Fruit fly (Drosophila melanogaster) whole organism, embryonic: Measurements from ENCODE around the gene p23.

Experiments
- Abd-B ChIP-seq: fragments of 200-800 bp; sonication (Bioruptor generic); optimal IDR thresholded peaks from 2 replicates; lab custom pipeline; 2018; ENCODE audit warnings: missing biosample characterization, mild to moderate bottlenecking, missing genetic modification characterization, moderate library complexity
- Antp ChIP-seq: fragments of 200-800 bp; sonication (Bioruptor generic); optimal IDR thresholded peaks from 3 replicates; lab custom pipeline; 2016; ENCODE audit warnings: missing biosample characterization, missing genetic modification characterization
- Bgb ChIP-seq: fragments of 200-800 bp; sonication (Bioruptor generic); IDR thresholded peaks from 2 replicates; pipeline ENCODE4 v1.3.6; 2022; ENCODE audit warnings: missing biosample characterization, missing genetic modification characterization; ENCODE audit not compliant: partially characterized antibody
- CG10274 ChIP-seq: fragments of 200-800 bp; sonication (Bioruptor generic); optimal IDR thresholded peaks from 3 replicates; lab custom pipeline; 2017; ENCODE audit warnings: missing biosample characterization, mild to moderate bottlenecking, missing genetic modification characterization
- CG11696 ChIP-seq: fragments of 200-800 bp; sonication (Bioruptor generic); IDR thresholded peaks from 2 replicates; pipeline ENCODE4 v1.3.6; 2022; ENCODE audit warnings: missing biosample characterization, missing genetic modification characterization
- CG12299 ChIP-seq: fragments of 200-800 bp; sonication (Bioruptor generic); optimal IDR thresholded peaks from 2 replicates; lab custom pipeline; 2018; ENCODE audit warnings: missing biosample characterization, mild to moderate bottlenecking, missing genetic modification characterization
- CG12942 ChIP-seq: fragments of 200-800 bp; sonication (Bioruptor generic); optimal IDR thresholded peaks from 3 replicates; lab custom pipeline; 2016; ENCODE audit warnings: missing biosample characterization, missing genetic modification characterization
- CG14050 ChIP-seq: fragments of 200-800 bp; sonication (Bioruptor generic); IDR thresholded peaks from 3 replicates; pipeline ENCODE4 v1.3.6; 2022; ENCODE audit warnings: missing biosample characterization, missing genetic modification characterization
- CG14667 ChIP-seq: fragments of 200-800 bp; sonication (Bioruptor generic); IDR thresholded peaks from 2 replicates; pipeline ENCODE4 v1.3.6; 2022; ENCODE audit warnings: missing biosample characterization, missing genetic modification characterization
- CG1602 ChIP-seq: fragments of 200-800 bp; sonication (Bioruptor generic); optimal IDR thresholded peaks from 3 replicates; lab custom pipeline; 2016; ENCODE audit warnings: missing biosample characterization, missing genetic modification characterization
- CG1792 ChIP-seq: fragments of 200-800 bp; sonication (Bioruptor generic); optimal IDR thresholded peaks from 2 replicates; lab custom pipeline; 2016; ENCODE audit warnings: missing biosample characterization, missing genetic modification characterization
- CG2202 ChIP-seq: fragments of 200-800 bp; sonication (Bioruptor generic); optimal IDR thresholded peaks from 2 replicates; lab custom pipeline; 2018; ENCODE audit warnings: missing biosample characterization, mild to moderate bottlenecking, missing genetic modification characterization
- CG33557 ChIP-seq: fragments of 200-800 bp; sonication (Bioruptor generic); optimal IDR thresholded peaks from 2 replicates; lab custom pipeline; 2019; ENCODE audit warnings: missing biosample characterization, mild to moderate bottlenecking, missing genetic modification characterization, moderate library complexity
- CG34224 ChIP-seq: fragments of 200-800 bp; sonication (Bioruptor generic); IDR thresholded peaks from 3 replicates; pipeline ENCODE4 v1.3.6; 2022; ENCODE audit warnings: missing biosample characterization, missing genetic modification characterization; ENCODE audit not compliant: partially characterized antibody
- CG42726 ChIP-seq: fragments of 200-800 bp; sonication (Bioruptor generic); IDR thresholded peaks from 2 replicates; pipeline ENCODE4 v1.3.6; 2022; ENCODE audit warnings: missing biosample characterization, missing genetic modification characterization; ENCODE audit not compliant: partially characterized antibody
- CG6683 ChIP-seq: fragments of 200-800 bp; sonication (Bioruptor generic); optimal IDR thresholded peaks from 2 replicates; lab custom pipeline; 2017; ENCODE audit warnings: missing biosample characterization, mild to moderate bottlenecking, missing genetic modification characterization, missing genetic modification reagents
- CG7963 ChIP-seq: fragments of 200-800 bp; sonication (Bioruptor generic); IDR thresholded peaks from 3 replicates; pipeline ENCODE4 v1.3.6; 2022; ENCODE audit warnings: missing biosample characterization, missing genetic modification characterization; ENCODE audit not compliant: partially characterized antibody
- CG8924 ChIP-seq: fragments of 200-800 bp; optimal IDR thresholded peaks from 3 replicates; lab custom pipeline; 2019; ENCODE audit warnings: missing biosample characterization, mild to moderate bottlenecking, missing genetic modification characterization, moderate library complexity
- CG9609 ChIP-seq: fragments of 200-800 bp; sonication (Bioruptor generic); optimal IDR thresholded peaks from 3 replicates; lab custom pipeline; 2016; ENCODE audit warnings: missing biosample characterization, missing genetic modification characterization
- CG9797 ChIP-seq: fragments of 200-800 bp; sonication (Bioruptor generic); optimal IDR thresholded peaks from 3 replicates; lab custom pipeline; 2018; ENCODE audit warnings: missing biosample characterization, mild to moderate bottlenecking, missing genetic modification characterization
- Dfd ChIP-seq, 2 experiments: fragments of >200 bp; optimal IDR thresholded peaks; 2 replicates each; lab custom pipeline; 2017; ENCODE audit warnings: missing biosample characterization in 2 of 2, missing genetic modification characterization in 2 of 2
- Eip74EF ChIP-seq, 2 experiments: fragments of 200-800 bp in 1 of 2; fragments of >200 bp in 1 of 2; sonication (Bioruptor generic) in 1 of 2; optimal IDR thresholded peaks; 2 replicates each; lab custom pipeline; 2017 to 2019; ENCODE audit warnings: missing biosample characterization in 2 of 2, missing genetic modification characterization in 2 of 2, mild to moderate bottlenecking in 1 of 2, moderate library complexity in 1 of 2
- HLH54F ChIP-seq: fragments of 200-800 bp; sonication (Bioruptor generic); optimal IDR thresholded peaks from 3 replicates; lab custom pipeline; 2016; ENCODE audit warnings: missing biosample characterization, missing genetic modification characterization
- Lpt ChIP-seq: fragments of >200 bp; optimal IDR thresholded peaks from 2 replicates; lab custom pipeline; 2018; ENCODE audit warnings: missing biosample characterization, missing genetic modification characterization
- MBD-R2 ChIP-seq: fragments of 200-800 bp; sonication (Bioruptor generic); IDR thresholded peaks from 2 replicates; pipeline ENCODE4 v1.3.6; 2022; ENCODE audit warnings: missing biosample characterization, missing genetic modification characterization
- MTF-1 ChIP-seq: fragments of 200-800 bp; sonication (Bioruptor generic); optimal IDR thresholded peaks from 2 replicates; lab custom pipeline; 2018; ENCODE audit warnings: missing biosample characterization, mild to moderate bottlenecking, missing genetic modification characterization, borderline replicate concordance
- Med ChIP-seq: fragments of 200-800 bp; sonication (Bioruptor generic); peaks from one replicate; lab custom pipeline; 2016; ENCODE audit warnings: missing biosample characterization, missing genetic modification characterization, mild to moderate bottlenecking, inconsistent platforms, moderate library complexity
- Meics ChIP-seq: fragments of 200-800 bp; sonication (Bioruptor generic); optimal IDR thresholded peaks from 2 replicates; lab custom pipeline; 2017; ENCODE audit warnings: missing biosample characterization, mild to moderate bottlenecking, missing genetic modification characterization
- Myb ChIP-seq: fragments of 200-800 bp; sonication (Bioruptor generic); optimal IDR thresholded peaks from 2 replicates; lab custom pipeline; 2016; ENCODE audit warnings: missing biosample characterization, missing genetic modification characterization
- Oaz ChIP-seq: fragments of 200-800 bp; sonication (Bioruptor generic); IDR thresholded peaks from 2 replicates; pipeline ENCODE4 v1.3.6; 2022; ENCODE audit warnings: missing biosample characterization, missing genetic modification characterization
- Sox102F ChIP-seq: fragments of 200-800 bp; sonication (Bioruptor generic); optimal IDR thresholded peaks from 2 replicates; lab custom pipeline; 2018; ENCODE audit warnings: missing biosample characterization, mild to moderate bottlenecking, missing genetic modification characterization, moderate library complexity
- Trl ChIP-seq, 3 experiments: fragments of >200 bp in 2 of 3; fragments of 200-800 bp in 1 of 3; sonication (Bioruptor generic) in 1 of 3; optimal IDR thresholded peaks; 2 replicates in 1 of 3; 3 replicates in 2 of 3; lab custom pipeline; 2016 to 2017; ENCODE audit warnings: missing biosample characterization in 1 of 3, missing genetic modification characterization in 1 of 3
- Usf ChIP-seq: fragments of 200-800 bp; sonication (Bioruptor generic); optimal IDR thresholded peaks from 2 replicates; lab custom pipeline; 2017; ENCODE audit warnings: missing genotype, missing biosample characterization, missing genetic modification characterization
- YL-1 ChIP-seq: fragments of 200-800 bp; sonication (Bioruptor generic); optimal IDR thresholded peaks from 3 replicates; lab custom pipeline; 2017; ENCODE audit warnings: missing biosample characterization, mild to moderate bottlenecking, missing genetic modification characterization
- ara ChIP-seq: fragments of 200-800 bp; sonication (Bioruptor generic); IDR thresholded peaks from 2 replicates; pipeline ENCODE4 v1.3.6; 2022; ENCODE audit warnings: missing biosample characterization, missing genetic modification characterization
- bcd ChIP-seq: fragments of 200-800 bp; sonication (Bioruptor generic); optimal IDR thresholded peaks from 2 replicates; lab custom pipeline; 2017; ENCODE audit warnings: missing biosample characterization, mild to moderate bottlenecking, missing genetic modification characterization
- caup ChIP-seq: fragments of 200-800 bp; sonication (Bioruptor generic); optimal IDR thresholded peaks from 3 replicates; lab custom pipeline; 2017; ENCODE audit warnings: missing biosample characterization, mild to moderate bottlenecking, missing genetic modification characterization, moderate library complexity; ENCODE audit not compliant: severe bottlenecking
- ems ChIP-seq: fragments of 200-800 bp; sonication (Bioruptor generic); optimal IDR thresholded peaks from 3 replicates; lab custom pipeline; 2016; ENCODE audit warnings: missing biosample characterization, missing genetic modification characterization
- eve ChIP-seq, 2 experiments: fragments of >200 bp; optimal IDR thresholded peaks; 2 replicates each; lab custom pipeline; 2017; ENCODE audit warnings: missing biosample characterization in 2 of 2, missing genetic modification characterization in 2 of 2
- fd96Cb ChIP-seq: fragments of 200-800 bp; sonication (Bioruptor generic); optimal IDR thresholded peaks from 2 replicates; lab custom pipeline; 2018; ENCODE audit warnings: missing biosample characterization, mild to moderate bottlenecking, missing genetic modification characterization, moderate library complexity
- insv ChIP-seq, 2 experiments: fragments of 200-800 bp; sonication (Bioruptor generic); optimal IDR thresholded peaks; 3 replicates each; lab custom pipeline; 2016 to 2018; ENCODE audit warnings: missing biosample characterization in 2 of 2, missing genetic modification characterization in 2 of 2
- mam ChIP-seq: fragments of 200-800 bp; sonication (Bioruptor generic); optimal IDR thresholded peaks from 3 replicates; lab custom pipeline; 2016; ENCODE audit warnings: missing biosample characterization, missing genetic modification characterization
- otp ChIP-seq: fragments of 200-800 bp; sonication (Bioruptor generic); IDR thresholded peaks from 3 replicates; pipeline ENCODE4, ENCODE4 v1.3.6; 2022; ENCODE audit warnings: missing biosample characterization, missing genetic modification characterization
- pan ChIP-seq, 4 experiments: fragments of >200 bp in 3 of 4; fragments of 200-800 bp in 1 of 4; sonication (Bioruptor generic) in 1 of 4; optimal IDR thresholded peaks in 3 of 4; IDR thresholded peaks in 1 of 4; 2 replicates each; pipeline versions ENCODE4 v1.3.6 to Lab custom; 2017 to 2022; ENCODE audit warnings: missing biosample characterization in 2 of 4, missing genetic modification characterization in 2 of 4, mixed read lengths in 1 of 4
- pzg ChIP-seq: fragments of 200-800 bp; sonication (Bioruptor generic); optimal IDR thresholded peaks from 3 replicates; lab custom pipeline; 2018; ENCODE audit warnings: missing biosample characterization, mild to moderate bottlenecking, missing genetic modification characterization, moderate library complexity
- sens-2 ChIP-seq: fragments of 200-800 bp; sonication (Bioruptor generic); IDR thresholded peaks from 2 replicates; pipeline ENCODE4 v1.3.6; 2022; ENCODE audit warnings: missing biosample characterization, missing genetic modification characterization
- sima ChIP-seq: fragments of 200-800 bp; sonication (Bioruptor generic); optimal IDR thresholded peaks from 2 replicates; lab custom pipeline; 2016; ENCODE audit warnings: missing biosample characterization, missing genetic modification characterization
- sr ChIP-seq: fragments of 200-800 bp; sonication (Bioruptor generic); IDR thresholded peaks from 3 replicates; pipeline ENCODE4 v1.3.6; 2022; ENCODE audit warnings: missing biosample characterization, missing genetic modification characterization
- ssp ChIP-seq: fragments of 200-800 bp; sonication (Bioruptor generic); IDR thresholded peaks from 2 replicates; pipeline ENCODE4 v1.3.6; 2022; ENCODE audit warnings: missing biosample characterization, missing genetic modification characterization

p23 gene

DNA sequence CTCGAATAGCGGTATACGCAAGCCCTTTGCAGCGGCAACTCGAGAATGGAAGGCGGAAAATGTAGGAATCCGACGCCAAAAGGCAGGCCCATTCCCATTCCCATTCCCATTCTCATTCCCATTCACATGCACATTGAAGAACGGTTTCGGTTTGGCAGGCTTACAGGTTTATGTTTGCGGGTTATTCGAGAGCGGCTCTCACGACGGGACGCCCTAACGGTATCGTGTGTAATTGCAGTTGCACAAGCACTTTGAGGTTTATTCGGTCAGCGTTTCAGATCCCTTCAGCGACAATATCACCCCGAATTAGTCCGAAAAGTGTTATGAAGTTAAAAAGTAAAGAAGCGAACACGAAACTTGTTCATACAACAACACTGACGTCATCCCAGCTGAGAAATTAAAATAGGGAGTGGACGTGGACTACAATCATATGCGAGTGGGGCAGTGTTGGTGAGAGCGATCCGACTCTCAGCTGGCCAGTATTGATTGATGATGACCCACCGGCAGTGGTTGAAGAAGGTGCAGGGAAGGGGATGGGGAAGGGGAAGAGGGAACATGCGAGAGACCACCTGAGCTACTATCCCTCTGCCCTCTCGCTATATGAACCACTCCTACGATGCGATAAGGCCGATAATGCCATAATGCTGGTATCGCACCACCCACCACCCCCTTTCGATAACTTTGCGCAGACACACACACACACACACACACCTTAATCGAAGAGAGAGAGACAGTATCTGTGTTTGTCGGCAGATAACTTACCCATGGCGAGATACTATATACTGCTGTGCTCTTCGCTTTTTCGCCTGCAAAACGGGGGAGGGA lies 26.7 kb downstream of the p23 start (continued):
- no peak for TF ChIP-seq sens-2 (GFP tag; lab: Robert Waterston, UW)
- TF ChIP-seq pan (optimal IDR thresholded peaks at IDR 0.05; lab: Kevin White, UChicago): no peak
- TF ChIP-seq pan (GFP tag; optimal IDR thresholded peaks at IDR 0.05 in 1 of 2, IDR thresholded peaks at IDR 0.05 in 1 of 2): no peak
- no peak for TF ChIP-seq CG34224 (GFP tag; lab: Robert Waterston, UW)
- TF ChIP-seq CG7963 (GFP tag; lab: Robert Waterston, UW): no peak
- no peak for TF ChIP-seq Sox102F
- TF ChIP-seq CG42726: no peak
- TF ChIP-seq YL-1 (GFP tag; lab: Kevin White, UChicago): no peak
- TF ChIP-seq eve (GFP tag; optimal IDR thresholded peaks at IDR 0.05; lab: Kevin White, UChicago): no peak
- TF ChIP-seq CG14667 (GFP tag; lab: Robert Waterston, UW): no peak
- TF ChIP-seq CG1792 (GFP tag; lab: Kevin White, UChicago): no peak
- TF ChIP-seq CG12299 (tag; lab: Kevin White, UChicago): no peak
- TF ChIP-seq bcd (GFP tag; lab: Kevin White, UChicago): no peak
- no peak for TF ChIP-seq CG9797 (GFP tag; lab: Kevin White, UChicago)
- TF ChIP-seq CG10274 (GFP tag; lab: Kevin White, UChicago): no peak
- TF ChIP-seq CG2202: no peak
- TF ChIP-seq insv (GFP tag; optimal IDR thresholded peaks at IDR 0.05; lab: Kevin White, UChicago): no peak
- TF ChIP-seq Myb (GFP tag; lab: Kevin White, UChicago): no peak
- no peak for TF ChIP-seq CG1602 (GFP tag; lab: Kevin White, UChicago)
- TF ChIP-seq otp (GFP tag; lab: Robert Waterston, UW): no peak
- no peak for TF ChIP-seq ems (GFP tag; lab: Kevin White, UChicago)
- TF ChIP-seq mam: no peak
- TF ChIP-seq MBD-R2: no peak
- no peak for TF ChIP-seq ara (GFP tag; lab: Robert Waterston, UW)
- peak; percentile 3 for TF ChIP-seq Antp (GFP tag; lab: Kevin White, UChicago)
- no peak for TF ChIP-seq MTF-1 (GFP tag; lab: Kevin White, UChicago)
- peak; percentile 69 to 90 for TF ChIP-seq Trl (optimal IDR thresholded peaks at IDR 0.05; lab: Kevin White, UChicago)
- TF ChIP-seq Trl (GFP tag; optimal IDR thresholded peaks at IDR 0.05; lab: Kevin White, UChicago): no peak
- TF ChIP-seq caup (GFP tag; lab: Kevin White, UChicago): peak; percentile 57
- no peak for TF ChIP-seq sr (GFP tag; lab: Robert Waterston, UW)
- no peak for TF ChIP-seq Bgb (GFP tag; lab: Robert Waterston, UW)
- TF ChIP-seq fd96Cb (tag; lab: Kevin White, UChicago): no peak
- no peak for TF ChIP-seq sima (GFP tag; lab: Kevin White, UChicago)
- no peak for TF ChIP-seq ssp (GFP tag; lab: Robert Waterston, UW)
- TF ChIP-seq CG14050 (GFP tag; lab: Robert Waterston, UW): no peak
- no peak for TF ChIP-seq CG12942 (GFP tag; lab: Kevin White, UChicago)
- no peak for TF ChIP-seq HLH54F (GFP tag; lab: Kevin White, UChicago)
- no peak for TF ChIP-seq CG11696
- TF ChIP-seq CG8924: no peak

DNA sequence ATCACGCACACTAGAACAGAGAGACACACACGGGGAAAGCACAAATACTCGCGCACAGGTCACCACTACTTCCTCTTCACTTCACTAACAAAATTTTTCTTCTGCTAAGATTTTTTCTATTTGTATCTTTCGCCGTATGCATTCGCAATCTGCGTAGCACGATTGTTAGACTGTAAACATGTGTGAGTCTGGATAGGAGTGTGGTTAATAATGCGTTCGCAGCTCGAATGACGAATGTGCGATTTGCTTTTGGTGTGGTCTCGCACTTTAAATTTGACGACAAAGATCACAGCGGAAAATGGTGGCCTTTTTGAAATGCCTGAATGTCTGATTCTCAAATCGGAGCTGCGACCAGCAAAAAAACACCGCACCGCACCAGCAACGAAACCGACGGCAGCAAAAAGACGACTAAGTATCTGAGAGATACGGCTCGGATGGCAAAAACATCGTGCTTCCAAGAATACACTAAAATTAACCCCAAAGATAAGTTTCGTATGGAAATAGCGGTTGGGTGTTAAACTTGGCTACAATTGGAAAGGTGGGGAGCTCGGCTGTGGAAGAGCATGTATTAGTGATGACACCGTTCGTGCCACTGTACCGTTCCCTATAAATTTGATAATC lies 27.4 kb downstream of the p23 start, which contains the start of gene Unc-115a:
TSS of gene Unc-115a (minus strand) at position 410 of the 621 bp plus-strand sequence.
- TF ChIP-seq Med (peak; percentile 93), CG6683 (GFP tag; lab: Kevin White, UChicago) (no peak), pzg (GFP tag; lab: Kevin White, UChicago) (peak; percentile 97), CG33557 (GFP tag; lab: Kevin White, UChicago) (peak; percentile 26), Meics (GFP tag; lab: Kevin White, UChicago) (peak; percentile 44), Lpt (GFP tag; lab: Kevin White, UChicago) (no peak), Eip74EF (GFP tag; optimal IDR thresholded peaks at IDR 0.05; lab: Kevin White, UChicago) (peak in 1 of 2 experiments; percentile 39), CG9609 (peak; percentile 9), Usf (GFP tag; lab: Kevin White, UChicago) (no peak), Abd-B (no peak), Oaz (GFP tag; lab: Robert Waterston, UW) (no peak), Dfd (GFP tag; optimal IDR thresholded peaks at IDR 0.05; lab: Kevin White, UChicago) (no peak)
